Fruit fly (Drosophila melanogaster) whole organism, embryonic: ENCODE data around the gene sing.
A peak's percentile ranks its signal among the peaks of the same experiment; 100 is the strongest.

Source experiments
- CG10267 ChIP-seq: fragments of 200-800 bp; sonication (Bioruptor generic); optimal IDR thresholded peaks from 2 replicates; lab custom pipeline; 2018; ENCODE audit warnings: missing biosample characterization, mild to moderate bottlenecking, missing genetic modification characterization, moderate library complexity
- CG10543 ChIP-seq: fragments of 200-800 bp; sonication (Bioruptor generic); optimal IDR thresholded peaks from 3 replicates; lab custom pipeline; 2017; ENCODE audit warnings: missing biosample characterization, mild to moderate bottlenecking, missing genetic modification characterization, moderate library complexity
- CG10565 ChIP-seq: fragments of 200-800 bp; sonication (Bioruptor generic); optimal IDR thresholded peaks from 3 replicates; lab custom pipeline; 2016; ENCODE audit warnings: missing biosample characterization, mild to moderate bottlenecking, missing genetic modification characterization
- CG11560 ChIP-seq: fragments of 200-800 bp; sonication (Bioruptor generic); IDR thresholded peaks from 3 replicates; pipeline ENCODE4 v1.3.6; 2022; ENCODE audit warnings: missing biosample characterization, missing genetic modification characterization
- CG1233 ChIP-seq: fragments of 200-800 bp; sonication (Bioruptor generic); optimal IDR thresholded peaks from 4 replicates; lab custom pipeline; 2018; ENCODE audit warnings: missing biosample characterization, mild to moderate bottlenecking, missing genetic modification characterization
- CG12942 ChIP-seq: fragments of 200-800 bp; sonication (Bioruptor generic); optimal IDR thresholded peaks from 3 replicates; lab custom pipeline; 2016; ENCODE audit warnings: missing biosample characterization, missing genetic modification characterization
- CG13123 ChIP-seq: fragments of 200-800 bp; sonication (Bioruptor generic); optimal IDR thresholded peaks from 2 replicates; lab custom pipeline; 2016; ENCODE audit warnings: missing biosample characterization, missing genetic modification characterization
- CG15269 ChIP-seq: fragments of 200-800 bp; sonication (Bioruptor generic); optimal IDR thresholded peaks from 2 replicates; lab custom pipeline; 2018; ENCODE audit warnings: missing biosample characterization, mild to moderate bottlenecking, missing genetic modification characterization, moderate library complexity
- CG16863 ChIP-seq: fragments of 200-800 bp; sonication (Bioruptor generic); optimal IDR thresholded peaks from 3 replicates; lab custom pipeline; 2016; ENCODE audit warnings: missing biosample characterization, missing genetic modification characterization
- CG17612 ChIP-seq: fragments of 200-800 bp; sonication (Bioruptor generic); IDR thresholded peaks from 2 replicates; pipeline ENCODE4 v1.3.6; 2022; ENCODE audit warnings: missing biosample characterization, missing genetic modification characterization
- CG17802 ChIP-seq: fragments of 200-800 bp; sonication (Bioruptor generic); optimal IDR thresholded peaks from 2 replicates; lab custom pipeline; 2018; ENCODE audit warnings: missing biosample characterization, mild to moderate bottlenecking, missing genetic modification characterization, moderate library complexity
- CG18011 ChIP-seq: fragments of 200-800 bp; sonication (Bioruptor generic); optimal IDR thresholded peaks from 2 replicates; lab custom pipeline; 2017; ENCODE audit warnings: missing biosample characterization, missing genetic modification characterization, mild to moderate bottlenecking, moderate library complexity, missing genotype
- CG5245 ChIP-seq: fragments of 200-800 bp; sonication (Bioruptor generic); optimal IDR thresholded peaks from 3 replicates; lab custom pipeline; 2016; ENCODE audit warnings: missing biosample characterization, missing genetic modification characterization
- CG7556 ChIP-seq: fragments of 200-800 bp; sonication (Bioruptor generic); optimal IDR thresholded peaks from 2 replicates; lab custom pipeline; 2017; ENCODE audit warnings: missing biosample characterization, mild to moderate bottlenecking, missing genetic modification characterization
- CG8359 ChIP-seq: fragments of 200-800 bp; sonication (Bioruptor generic); optimal IDR thresholded peaks from 2 replicates; lab custom pipeline; 2017; ENCODE audit warnings: missing biosample characterization, mild to moderate bottlenecking, missing genetic modification characterization, borderline replicate concordance
- Doc3 ChIP-seq: fragments of 200-800 bp; sonication (Bioruptor generic); IDR thresholded peaks from 3 replicates; pipeline ENCODE4 v1.3.6; 2022; ENCODE audit warnings: missing biosample characterization, missing genetic modification characterization; ENCODE audit not compliant: partially characterized antibody
- E2f1 ChIP-seq: fragments of 200-800 bp; sonication (Bioruptor generic); IDR thresholded peaks from 2 replicates; pipeline ENCODE4 v1.3.6; 2022; ENCODE audit warnings: missing biosample characterization, missing genetic modification characterization
- Ets65A ChIP-seq: fragments of 200-800 bp; sonication (Bioruptor generic); peaks from one replicate; lab custom pipeline; 2016; ENCODE audit warnings: missing biosample characterization, missing genetic modification characterization
- Gug ChIP-seq: fragments of 200-800 bp; sonication (Bioruptor generic); IDR thresholded peaks from 4 replicates; pipeline ENCODE4 v1.3.6; 2022; ENCODE audit warnings: missing biosample characterization, missing genetic modification characterization
- HLH54F ChIP-seq: fragments of 200-800 bp; sonication (Bioruptor generic); optimal IDR thresholded peaks from 3 replicates; lab custom pipeline; 2016; ENCODE audit warnings: missing biosample characterization, missing genetic modification characterization
- Hr3 ChIP-seq: fragments of 200-800 bp; sonication (Bioruptor generic); optimal IDR thresholded peaks from 3 replicates; lab custom pipeline; 2016; ENCODE audit warnings: missing biosample characterization, missing genetic modification characterization
- Lhr ChIP-seq: fragments of 200-800 bp; sonication (Bioruptor generic); optimal IDR thresholded peaks from 3 replicates; lab custom pipeline; 2017; ENCODE audit warnings: mild to moderate bottlenecking, missing biosample characterization, missing genetic modification reagents, missing genetic modification characterization
- Nf-YB ChIP-seq: fragments of 200-800 bp; sonication (Bioruptor generic); optimal IDR thresholded peaks from 3 replicates; lab custom pipeline; 2019; ENCODE audit warnings: missing biosample characterization, mild to moderate bottlenecking, missing genetic modification characterization, moderate library complexity
- Ptx1 ChIP-seq: fragments of 200-800 bp; sonication (Bioruptor generic); IDR thresholded peaks from 2 replicates; pipeline ENCODE4 v1.3.6; 2022; ENCODE audit warnings: missing biosample characterization, missing genetic modification characterization
- Side ChIP-seq: fragments of 200-800 bp; sonication (Bioruptor generic); optimal IDR thresholded peaks from 2 replicates; lab custom pipeline; 2016; ENCODE audit warnings: missing biosample characterization, missing genetic modification characterization
- ase ChIP-seq: fragments of 200-800 bp; sonication (Bioruptor generic); IDR thresholded peaks from 3 replicates; pipeline ENCODE4 v1.3.6; 2022; ENCODE audit warnings: missing biosample characterization, missing genetic modification characterization
- ash1 ChIP-seq: fragments of 200-800 bp; sonication (Bioruptor generic); optimal IDR thresholded peaks from 2 replicates; lab custom pipeline; 2018; ENCODE audit warnings: missing biosample characterization, mild to moderate bottlenecking, missing genetic modification characterization
- az2 ChIP-seq: fragments of 200-800 bp; sonication (Bioruptor generic); optimal IDR thresholded peaks from 3 replicates; lab custom pipeline; 2016; ENCODE audit warnings: missing biosample characterization, missing genetic modification characterization
- ci ChIP-seq: fragments of 200-800 bp; sonication (Bioruptor generic); IDR thresholded peaks from 3 replicates; pipeline ENCODE4 v1.3.6; 2022; ENCODE audit warnings: missing biosample characterization, missing genetic modification characterization
- crp ChIP-seq, 2 experiments: fragments of 200-800 bp; sonication (Bioruptor generic); optimal IDR thresholded peaks; 2 replicates in 1 of 2; 3 replicates in 1 of 2; lab custom pipeline; 2017; ENCODE audit warnings: missing biosample characterization in 2 of 2, missing genetic modification characterization in 2 of 2, mild to moderate bottlenecking in 1 of 2, moderate library complexity in 1 of 2
- cwo ChIP-seq: fragments of 200-800 bp; sonication (Bioruptor generic); optimal IDR thresholded peaks from 3 replicates; lab custom pipeline; 2017; ENCODE audit warnings: missing biosample characterization, missing genetic modification characterization, mild to moderate bottlenecking, moderate library complexity, missing genetic modification reagents
- danr ChIP-seq: fragments of 200-800 bp; sonication (Bioruptor generic); IDR thresholded peaks from 2 replicates; pipeline ENCODE4 v1.3.6; 2022; ENCODE audit warnings: missing biosample characterization, missing genetic modification characterization
- disco-r ChIP-seq: fragments of 200-800 bp; sonication (Bioruptor generic); optimal IDR thresholded peaks from 2 replicates; lab custom pipeline; 2016; ENCODE audit warnings: missing biosample characterization, missing genetic modification characterization
- dysf ChIP-seq: fragments of 200-800 bp; sonication (Bioruptor generic); IDR thresholded peaks from 3 replicates; pipeline ENCODE4 v1.3.6; 2022; ENCODE audit warnings: missing biosample characterization, missing genetic modification characterization
- eyg ChIP-seq: fragments of 200-800 bp; sonication (Bioruptor generic); optimal IDR thresholded peaks from 3 replicates; lab custom pipeline; 2016; ENCODE audit warnings: missing biosample characterization, missing genetic modification characterization
- fd64A ChIP-seq: fragments of 200-800 bp; sonication (Bioruptor generic); optimal IDR thresholded peaks from 3 replicates; lab custom pipeline; 2018; ENCODE audit warnings: missing biosample characterization, mild to moderate bottlenecking, missing genetic modification characterization
- klu ChIP-seq: fragments of 200-800 bp; sonication (Bioruptor generic); IDR thresholded peaks from 2 replicates; pipeline ENCODE4 v1.3.6; 2022; ENCODE audit warnings: missing biosample characterization, missing genetic modification characterization
- kni ChIP-seq: fragments of 200-800 bp; sonication (Bioruptor generic); optimal IDR thresholded peaks from 3 replicates; lab custom pipeline; 2017; ENCODE audit warnings: mild to moderate bottlenecking, missing biosample characterization, missing genetic modification reagents, missing genetic modification characterization
- nom ChIP-seq: fragments of 200-800 bp; sonication (Bioruptor generic); optimal IDR thresholded peaks from 2 replicates; lab custom pipeline; 2017; ENCODE audit warnings: missing biosample characterization, missing genetic modification characterization, mild to moderate bottlenecking, moderate library complexity, missing genetic modification reagents
- org-1 ChIP-seq: fragments of 200-800 bp; sonication (Bioruptor generic); optimal IDR thresholded peaks from 2 replicates; lab custom pipeline; 2017; ENCODE audit warnings: missing biosample characterization, missing genetic modification characterization
- pros ChIP-seq: fragments of 200-800 bp; sonication (Bioruptor generic); optimal IDR thresholded peaks from 3 replicates; lab custom pipeline; 2019; ENCODE audit warnings: missing biosample characterization, mild to moderate bottlenecking, missing genetic modification characterization, moderate library complexity
- pum ChIP-seq: fragments of 200-800 bp; sonication (Bioruptor generic); optimal IDR thresholded peaks from 2 replicates; lab custom pipeline; 2016; ENCODE audit warnings: missing biosample characterization, missing genetic modification characterization
- ranshi ChIP-seq: fragments of 200-800 bp; sonication (Bioruptor generic); IDR thresholded peaks from 2 replicates; pipeline ENCODE4 v1.3.6; 2022; ENCODE audit warnings: missing biosample characterization, missing genetic modification characterization
- seq ChIP-seq: fragments of 200-800 bp; sonication (Bioruptor generic); IDR thresholded peaks from 2 replicates; pipeline ENCODE4 v1.3.6; 2022; ENCODE audit warnings: missing biosample characterization, missing genetic modification characterization
- sim ChIP-seq: fragments of 200-800 bp; sonication (Bioruptor generic); IDR thresholded peaks from 2 replicates; pipeline ENCODE4 v1.3.6; 2022; ENCODE audit warnings: missing biosample characterization, missing genetic modification characterization
- sug ChIP-seq: fragments of 200-800 bp; optimal IDR thresholded peaks from 2 replicates; lab custom pipeline; 2019; ENCODE audit warnings: missing biosample characterization, mild to moderate bottlenecking, missing genetic modification characterization, moderate library complexity
- tio ChIP-seq: fragments of 200-800 bp; sonication (Bioruptor generic); optimal IDR thresholded peaks from 2 replicates; lab custom pipeline; 2017; ENCODE audit warnings: missing biosample characterization, missing genetic modification characterization, inconsistent platforms
- toy ChIP-seq: fragments of 200-800 bp; sonication (Bioruptor generic); IDR thresholded peaks from 2 replicates; pipeline ENCODE4 v1.3.6; 2022; ENCODE audit warnings: missing biosample characterization, missing genetic modification characterization
- trem ChIP-seq: fragments of 200-800 bp; optimal IDR thresholded peaks from 3 replicates; lab custom pipeline; 2019; ENCODE audit warnings: missing biosample characterization, mild to moderate bottlenecking, missing genetic modification characterization, moderate library complexity
- usp ChIP-seq: fragments of >200 bp; optimal IDR thresholded peaks from 2 replicates; lab custom pipeline; 2017; ENCODE audit warnings: missing biosample characterization, missing genetic modification characterization

Gene sing

DNA sequence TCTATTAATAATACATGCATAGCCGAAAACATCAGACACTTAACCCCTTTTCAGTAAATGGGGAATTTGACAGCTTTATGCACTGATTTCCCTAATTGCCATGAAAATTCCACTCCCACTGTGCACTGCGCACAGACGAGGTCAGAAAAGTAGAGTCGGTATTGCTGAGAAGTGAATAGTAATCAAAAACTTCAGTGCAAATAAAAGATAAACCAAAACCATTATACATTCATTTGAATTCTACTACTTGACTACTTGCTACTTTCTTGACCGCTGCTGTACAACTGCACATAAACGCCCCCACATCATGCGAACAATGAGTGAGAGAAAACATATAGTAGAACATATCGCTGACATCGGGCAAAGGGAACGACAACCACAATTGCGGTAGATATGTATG lies 12.3 kb downstream of the sing start (continued):
- peak; percentile 85 for TF ChIP-seq Gug
- TF ChIP-seq CG1233 (GFP tag; lab: Kevin White, UChicago), result peak; percentile 77
- TF ChIP-seq nom (GFP tag; lab: Kevin White, UChicago), result no peak
- peak; percentile 84 for TF ChIP-seq seq (GFP tag; lab: Robert Waterston, UW)
- peak; percentile 67 for TF ChIP-seq CG8359 (GFP tag; lab: Kevin White, UChicago)
- TF ChIP-seq Doc3, result no peak
- TF ChIP-seq Lhr, result peak; percentile 66
- peak; percentile 87 for TF ChIP-seq ranshi (GFP tag; lab: Robert Waterston, UW)
- peak; percentile 66 for TF ChIP-seq HLH54F
- peak in 1 of 2 experiments; percentile 32 for TF ChIP-seq crp (GFP tag; optimal IDR thresholded peaks at IDR 0.05; lab: Kevin White, UChicago)
- TF ChIP-seq trem (tag; lab: Kevin White, UChicago), result peak; percentile 77
- TF ChIP-seq disco-r, result peak; percentile 80
- peak; percentile 88 for TF ChIP-seq CG16863 (GFP tag; lab: Kevin White, UChicago)
- TF ChIP-seq ci (GFP tag; lab: Robert Waterston, UW), result peak; percentile 97
- TF ChIP-seq CG7556 (GFP tag; lab: Kevin White, UChicago), result peak; percentile 64
- TF ChIP-seq eyg (GFP tag; lab: Kevin White, UChicago), result peak; percentile 69
- TF ChIP-seq az2, result peak; percentile 90
- peak; percentile 83 for TF ChIP-seq CG12942 (GFP tag; lab: Kevin White, UChicago)
- peak; percentile 11 for TF ChIP-seq kni (GFP tag; lab: Kevin White, UChicago)
- peak; percentile 6 for TF ChIP-seq ash1 (GFP tag; lab: Kevin White, UChicago)
- peak; percentile 87 for TF ChIP-seq CG5245 (GFP tag; lab: Kevin White, UChicago)
- TF ChIP-seq fd64A, result peak; percentile 74
- peak; percentile 82 for TF ChIP-seq org-1 (GFP tag; lab: Kevin White, UChicago)
- peak; percentile 59; the same call in 2 of the 3 replicates for TF ChIP-seq CG11560 (tag; lab: Robert Waterston, UW)
- peak; percentile 82 for TF ChIP-seq CG15269 (tag; lab: Kevin White, UChicago)
- TF ChIP-seq Ets65A, result peak; percentile 97
- peak; percentile 72; the same call in 1 of the 2 replicates for TF ChIP-seq klu (GFP tag; lab: Robert Waterston, UW)
- TF ChIP-seq Ptx1 (GFP tag; lab: Robert Waterston, UW), result peak; percentile 89
- peak; percentile 74 for TF ChIP-seq CG17802 (tag; lab: Kevin White, UChicago)
- peak; percentile 46 for TF ChIP-seq CG18011 (GFP tag; lab: Kevin White, UChicago)
- TF ChIP-seq CG10543 (GFP tag; lab: Kevin White, UChicago), result peak; percentile 7
- TF ChIP-seq CG17612, result peak; percentile 49; the same call in 1 of the 2 replicates
- peak; percentile 83 for TF ChIP-seq Side (GFP tag; lab: Kevin White, UChicago)
- TF ChIP-seq cwo (GFP tag; lab: Kevin White, UChicago), result peak; percentile 55
- TF ChIP-seq dysf (GFP tag; lab: Robert Waterston, UW), result peak; percentile 88
- peak; percentile 79 for TF ChIP-seq sim (GFP tag; lab: Robert Waterston, UW)
- peak; percentile 79; the same call in 2 of the 3 replicates for TF ChIP-seq ase (GFP tag; lab: Robert Waterston, UW)
- peak; percentile 87 for TF ChIP-seq E2f1 (GFP tag; lab: Robert Waterston, UW)
- TF ChIP-seq CG10267 (tag; lab: Kevin White, UChicago), result peak; percentile 78
- peak; percentile 51 for TF ChIP-seq sug (tag; lab: Kevin White, UChicago)
- peak; percentile 78 for TF ChIP-seq Hr3 (GFP tag; lab: Kevin White, UChicago)
- peak; percentile 75 for TF ChIP-seq danr (GFP tag; lab: Robert Waterston, UW)
- TF ChIP-seq pros (GFP tag; lab: Kevin White, UChicago), result no peak
- peak; percentile 70 for TF ChIP-seq tio (GFP tag; lab: Kevin White, UChicago)
- peak; percentile 80 for TF ChIP-seq CG13123 (GFP tag; lab: Kevin White, UChicago)
- peak; percentile 63 for TF ChIP-seq Nf-YB (GFP tag; lab: Kevin White, UChicago)
- peak; percentile 81 for TF ChIP-seq pum (GFP tag; lab: Kevin White, UChicago)
- peak; percentile 50 for TF ChIP-seq CG10565
- 0 out of 2 replicates have a peak, but pooled peaks have one; percentile 36 for TF ChIP-seq toy (GFP tag; lab: Robert Waterston, UW)
- no peak for TF ChIP-seq usp (GFP tag; lab: Kevin White, UChicago)
